Fruit fly (Drosophila melanogaster) whole organism, wandering third instar larva: Measurements from ENCODE around the gene CG14329.

Experiments
- Dfd ChIP-seq: fragments of >200 bp; optimal IDR thresholded peaks from 2 replicates; lab custom pipeline; 2017; ENCODE audit warnings: missing biosample characterization, missing genetic modification characterization
- Dif ChIP-seq: fragments of 200-275, 200-300 bp; sonication (Bioruptor generic); optimal IDR thresholded peaks from 2 replicates; lab custom pipeline; 2018; ENCODE audit warnings: missing biosample characterization, missing genetic modification characterization; ENCODE audit not compliant: partially characterized antibody
- Sp1 ChIP-seq: fragments of 200-800 bp; sonication (Bioruptor generic); optimal IDR thresholded peaks from 3 replicates; lab custom pipeline; 2019; ENCODE audit warnings: missing biosample characterization, mild to moderate bottlenecking, missing genetic modification characterization, moderate library complexity
- Vsx2 ChIP-seq: fragments of 200-300, 225-300 bp; sonication (Bioruptor generic); optimal IDR thresholded peaks from 2 replicates; lab custom pipeline; 2018; ENCODE audit warnings: missing biosample characterization, missing genetic modification characterization; ENCODE audit not compliant: partially characterized antibody
- jim ChIP-seq: fragments of 175-275, 200-325 bp; sonication (Bioruptor generic); optimal IDR thresholded peaks from 2 replicates; lab custom pipeline; 2016; ENCODE audit warnings: missing biosample characterization, mild to moderate bottlenecking, missing genetic modification characterization
- psq ChIP-seq: fragments of 200-800 bp; sonication (Bioruptor generic); optimal IDR thresholded peaks from 3 replicates; lab custom pipeline; 2017; ENCODE audit warnings: missing biosample characterization, mild to moderate bottlenecking, missing genetic modification characterization, moderate library complexity
- sage ChIP-seq: fragments of 200-800 bp; sonication (Bioruptor generic); optimal IDR thresholded peaks from 2 replicates; lab custom pipeline; 2016; ENCODE audit warnings: missing biosample characterization, mild to moderate bottlenecking, missing genetic modification characterization
- usp ChIP-seq: fragments of >200 bp; optimal IDR thresholded peaks from 2 replicates; lab custom pipeline; 2017; ENCODE audit warnings: missing biosample characterization, missing genetic modification characterization

dm6 chr3R:17596236-17596635 is 12.9 kb upstream of the CG14329 start, which contains the start of gene CG7606:
- TF ChIP-seq Dif (GFP tag; lab: Kevin White, UChicago) (no peak), jim (GFP tag; lab: Kevin White, UChicago) (no peak), Dfd (GFP tag; lab: Kevin White, UChicago) (no peak), usp (GFP tag; lab: Kevin White, UChicago) (no peak), psq (GFP tag; lab: Kevin White, UChicago) (no peak), Sp1 (GFP tag; lab: Kevin White, UChicago) (no peak), sage (GFP tag; lab: Kevin White, UChicago) (no peak), Vsx2 (GFP tag; lab: Kevin White, UChicago) (no peak)
